Worm (Caenorhabditis elegans) whole organism, L3 larva: ENCODE results near the gene clc-13.

Experiments used
- R02D3.7 ChIP-seq: fragments of 150-350 bp; optimal IDR thresholded peaks from 2 replicates; lab custom pipeline; 2014; ENCODE audit warnings: missing biosample characterization, missing genetic modification characterization
- aly-2 ChIP-seq: fragments of 150-350 bp; optimal IDR thresholded peaks from 2 replicates; lab custom pipeline; 2014; ENCODE audit warnings: missing biosample characterization, missing genetic modification characterization
- ama-1 ChIP-seq: fragments of 150-350 bp; optimal IDR thresholded peaks from 2 replicates; lab custom pipeline; 2018
- ceh-28 ChIP-seq: fragments of 150-350 bp; optimal IDR thresholded peaks from 2 replicates; lab custom pipeline; 2014; ENCODE audit warnings: missing biosample characterization, missing genetic modification reagents, missing genetic modification characterization
- ceh-82 ChIP-seq: fragments of 150-350 bp; optimal IDR thresholded peaks from 2 replicates; lab custom pipeline; 2014; ENCODE audit warnings: missing biosample characterization, missing genetic modification characterization
- ceh-9 ChIP-seq: sonication (generic microtip); optimal IDR thresholded peaks from 2 replicates; lab custom pipeline; 2018; ENCODE audit warnings: missing biosample characterization, missing genetic modification characterization
- daf-12 ChIP-seq: fragments of 150-350 bp; optimal IDR thresholded peaks from 2 replicates; lab custom pipeline; 2014; ENCODE audit warnings: missing biosample characterization, missing genetic modification reagents, missing genetic modification characterization
- egl-5 ChIP-seq: fragments of 150-350 bp; optimal IDR thresholded peaks from 2 replicates; lab custom pipeline; 2017; ENCODE audit warnings: missing biosample characterization, missing genetic modification reagents, missing genetic modification characterization, inconsistent platforms
- elt-1 ChIP-seq: fragments of 150-350 bp; optimal IDR thresholded peaks from 2 replicates; lab custom pipeline; 2014; ENCODE audit warnings: missing biosample characterization, missing genetic modification characterization
- elt-2 ChIP-seq: sonication (generic microtip); optimal IDR thresholded peaks from 2 replicates; lab custom pipeline; 2016; ENCODE audit warnings: missing genetic modification reagents, mild to moderate bottlenecking, missing genetic modification characterization, missing compliant biosample characterization
- elt-3 ChIP-seq, 3 experiments: fragments of 150-350 bp in 1 of 3; sonication (generic microtip) in 2 of 3; optimal IDR thresholded peaks; 2 replicates in 2 of 3; 4 replicates in 1 of 3; lab custom pipeline; 2014 to 2017; ENCODE audit warnings: missing biosample characterization in 3 of 3, missing genetic modification characterization in 3 of 3
- eor-1 ChIP-seq, 2 experiments: fragments of 150-350 bp; optimal IDR thresholded peaks; 2 replicates each; lab custom pipeline; 2014 to 2018; ENCODE audit warnings: missing biosample characterization in 2 of 2, missing genetic modification characterization in 2 of 2
- fkh-2 ChIP-seq: fragments of 150-350 bp; optimal IDR thresholded peaks from 2 replicates; lab custom pipeline; 2014; ENCODE audit warnings: missing biosample characterization, missing genetic modification reagents, missing genetic modification characterization
- fos-1 ChIP-seq: fragments of 150-350 bp; optimal IDR thresholded peaks from 2 replicates; lab custom pipeline; 2014; ENCODE audit warnings: missing biosample characterization, missing genetic modification characterization
- jun-1 ChIP-seq: fragments of 150-350 bp; optimal IDR thresholded peaks from 2 replicates; lab custom pipeline; 2014; ENCODE audit warnings: missing biosample characterization, missing genetic modification reagents, missing genetic modification characterization
- lin-15B ChIP-seq: fragments of 150-350 bp; optimal IDR thresholded peaks from 2 replicates; lab custom pipeline; 2014; ENCODE audit warnings: missing biosample characterization, missing genetic modification characterization
- lin-39 ChIP-seq: fragments of 150-350 bp; optimal IDR thresholded peaks from 2 replicates; lab custom pipeline; 2018; ENCODE audit warnings: missing biosample characterization, missing genetic modification reagents, missing genetic modification characterization
- lsy-12 ChIP-seq: sonication (generic microtip); optimal IDR thresholded peaks from 2 replicates; lab custom pipeline; 2016; ENCODE audit warnings: mild to moderate bottlenecking, missing genetic modification characterization, missing compliant biosample characterization
- mdl-1 ChIP-seq: fragments of 150-350 bp; optimal IDR thresholded peaks from 2 replicates; lab custom pipeline; 2014; ENCODE audit warnings: missing biosample characterization, missing genetic modification characterization
- mml-1 ChIP-seq: fragments of 150-350 bp; sonication (generic microtip); optimal IDR thresholded peaks from 3 replicates; lab custom pipeline; 2014; ENCODE audit warnings: missing biosample characterization, missing genetic modification characterization
- nfya-1 ChIP-seq: sonication (generic microtip); optimal IDR thresholded peaks from 2 replicates; lab custom pipeline; 2017; ENCODE audit warnings: missing genetic modification characterization, mild to moderate bottlenecking, missing compliant biosample characterization, antibody characterized with exemption, moderate library complexity; ENCODE audit not compliant: insufficient read depth
- nhr-11 ChIP-seq: fragments of 150-350 bp; optimal IDR thresholded peaks from 2 replicates; lab custom pipeline; 2014; ENCODE audit warnings: missing biosample characterization, missing genetic modification characterization
- nhr-23 ChIP-seq: fragments of 150-350 bp; optimal IDR thresholded peaks from 2 replicates; lab custom pipeline; 2014; ENCODE audit warnings: missing biosample characterization, missing genetic modification reagents, missing genetic modification characterization
- nhr-25 ChIP-seq: sonication (generic microtip); optimal IDR thresholded peaks from 2 replicates; lab custom pipeline; 2017; ENCODE audit warnings: missing biosample characterization, missing genetic modification characterization
- nhr-28 ChIP-seq: fragments of 150-350 bp; optimal IDR thresholded peaks from 2 replicates; lab custom pipeline; 2014; ENCODE audit warnings: missing biosample characterization, missing genetic modification characterization
- nhr-67 ChIP-seq: fragments of 150-350 bp; optimal IDR thresholded peaks from 2 replicates; lab custom pipeline; 2014; ENCODE audit warnings: missing biosample characterization, missing genetic modification characterization
- nhr-76 ChIP-seq: fragments of 150-350 bp; sonication (generic microtip); optimal IDR thresholded peaks from 5 replicates; lab custom pipeline; 2014; ENCODE audit warnings: missing biosample characterization, missing genetic modification characterization
- nhr-77 ChIP-seq: fragments of 150-350 bp; optimal IDR thresholded peaks from 2 replicates; lab custom pipeline; 2014; ENCODE audit warnings: missing biosample characterization, missing genetic modification characterization
- pha-4 ChIP-seq: fragments of 150-350 bp; optimal IDR thresholded peaks from 2 replicates; lab custom pipeline; 2014; ENCODE audit warnings: missing biosample characterization, missing genetic modification reagents, missing genetic modification characterization
- pqm-1 ChIP-seq: fragments of 150-350 bp; optimal IDR thresholded peaks from 2 replicates; lab custom pipeline; 2017; ENCODE audit warnings: missing biosample characterization, missing genetic modification characterization, inconsistent platforms
- skn-1 ChIP-seq: fragments of 150-350 bp; optimal IDR thresholded peaks from 2 replicates; lab custom pipeline; 2014; ENCODE audit warnings: missing biosample characterization, missing genetic modification characterization
- snpc-4 ChIP-seq: fragments of 150-350 bp; optimal IDR thresholded peaks from 2 replicates; lab custom pipeline; 2014; ENCODE audit warnings: missing biosample characterization, missing genetic modification characterization
- tbx-2 ChIP-seq: sonication (generic microtip); optimal IDR thresholded peaks from 2 replicates; lab custom pipeline; 2016; ENCODE audit warnings: mild to moderate bottlenecking, missing genetic modification characterization, missing compliant biosample characterization
- unc-39 ChIP-seq: sonication (generic microtip); optimal IDR thresholded peaks from 4 replicates; lab custom pipeline; 2017; ENCODE audit warnings: missing biosample characterization, missing genetic modification characterization
- unc-62 ChIP-seq: fragments of 150-350 bp; sonication (generic microtip); optimal IDR thresholded peaks from 4 replicates; lab custom pipeline; 2014; ENCODE audit warnings: missing biosample characterization, missing genetic modification reagents, missing genetic modification characterization
- zag-1 ChIP-seq: fragments of 150-350 bp; optimal IDR thresholded peaks from 2 replicates; lab custom pipeline; 2014; ENCODE audit warnings: missing biosample characterization, missing genetic modification characterization
- ztf-11 ChIP-seq: fragments of 150-350 bp; optimal IDR thresholded peaks from 2 replicates; lab custom pipeline; 2014; ENCODE audit warnings: missing biosample characterization, missing genetic modification characterization
- ztf-4 ChIP-seq: fragments of 150-350 bp; optimal IDR thresholded peaks from 2 replicates; lab custom pipeline; 2014; ENCODE audit warnings: missing biosample characterization, missing genetic modification characterization

Gene clc-13

DNA sequence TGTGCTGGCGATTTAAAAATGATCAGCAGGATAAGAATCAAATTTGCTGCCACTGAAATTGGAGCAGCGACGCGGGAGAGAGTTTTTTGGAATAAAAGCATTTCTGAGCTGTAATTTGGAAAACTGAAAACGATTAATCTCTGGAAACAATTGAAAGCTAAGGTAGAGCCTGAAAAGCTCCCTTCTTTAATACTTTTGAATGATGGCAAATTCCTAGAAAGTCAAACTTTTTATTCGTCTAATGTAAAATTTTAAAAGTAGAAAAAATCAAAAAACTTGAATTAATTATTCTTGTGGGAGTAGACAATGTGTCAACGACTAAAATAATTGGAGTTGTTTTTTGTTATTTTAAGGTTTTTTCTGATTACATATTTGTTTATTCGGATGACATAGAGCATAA is 14.0 kb upstream of the clc-13 start, which contains the start of gene str-217:
Gene str-217, minus strand, starts transcription at position 101 of the 400 bp plus-strand sequence.
- no peak for TF ChIP-seq unc-62
- no peak for TF ChIP-seq nhr-23 (tag; lab: Kevin White, UChicago)
- no peak for TF ChIP-seq ceh-82 (tag; lab: Kevin White, UChicago)
- TF ChIP-seq R02D3.7 = no peak
- no peak for TF ChIP-seq lin-39 (tag; lab: Kevin White, UChicago)
- TF ChIP-seq mml-1 (tag; lab: Kevin White, UChicago) = no peak
- no peak for TF ChIP-seq tbx-2 (tag; lab: Kevin White, UChicago)
- no peak for TF ChIP-seq nfya-1
- no peak for TF ChIP-seq nhr-77 (tag; lab: Kevin White, UChicago)
- TF ChIP-seq ama-1 (lab: Kevin White, UChicago) = no peak
- no peak for TF ChIP-seq elt-3 (tag; optimal IDR thresholded peaks at IDR 0.05; lab: Kevin White, UChicago)
- no peak for TF ChIP-seq ztf-4
- TF ChIP-seq lin-15B = no peak
- no peak for TF ChIP-seq nhr-28 (tag; lab: Kevin White, UChicago)
- TF ChIP-seq nhr-67 (tag; lab: Kevin White, UChicago) = no peak
- no peak for TF ChIP-seq nhr-25
- TF ChIP-seq jun-1 (tag; lab: Kevin White, UChicago) = no peak
- TF ChIP-seq nhr-76 (tag; lab: Kevin White, UChicago) = no peak
- TF ChIP-seq, all 47 proteins: peak for 0

DNA sequence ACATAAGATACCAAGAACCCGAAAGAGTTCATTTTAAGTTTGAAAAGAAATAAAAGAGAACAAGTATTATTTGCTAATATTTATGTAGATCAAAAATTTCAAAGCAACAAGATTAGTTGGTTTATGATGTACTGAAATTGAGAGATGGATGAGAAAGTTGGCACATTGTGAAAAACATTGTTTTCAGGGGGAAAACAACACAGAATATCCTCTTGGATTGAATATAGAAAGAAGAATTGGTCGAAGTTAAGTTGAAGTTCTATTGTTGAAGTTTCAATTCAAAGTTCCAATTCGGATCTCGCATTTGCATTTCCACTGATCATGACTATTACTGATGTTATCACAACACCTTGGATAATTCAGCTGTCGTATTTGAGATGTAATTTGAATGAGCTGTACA is 13.6 kb upstream of the clc-13 start:
- TF ChIP-seq tbx-2 (tag; lab: Kevin White, UChicago) (no peak), elt-2 (tag; lab: Kevin White, UChicago) (no peak), R02D3.7 (no peak), nhr-77 (tag; lab: Kevin White, UChicago) (no peak), aly-2 (no peak), snpc-4 (tag; lab: Kevin White, UChicago) (no peak), nhr-23 (tag; lab: Kevin White, UChicago) (no peak), pqm-1 (tag; lab: Kevin White, UChicago) (no peak), skn-1 (tag; lab: Kevin White, UChicago) (no peak), zag-1 (no peak)

DNA sequence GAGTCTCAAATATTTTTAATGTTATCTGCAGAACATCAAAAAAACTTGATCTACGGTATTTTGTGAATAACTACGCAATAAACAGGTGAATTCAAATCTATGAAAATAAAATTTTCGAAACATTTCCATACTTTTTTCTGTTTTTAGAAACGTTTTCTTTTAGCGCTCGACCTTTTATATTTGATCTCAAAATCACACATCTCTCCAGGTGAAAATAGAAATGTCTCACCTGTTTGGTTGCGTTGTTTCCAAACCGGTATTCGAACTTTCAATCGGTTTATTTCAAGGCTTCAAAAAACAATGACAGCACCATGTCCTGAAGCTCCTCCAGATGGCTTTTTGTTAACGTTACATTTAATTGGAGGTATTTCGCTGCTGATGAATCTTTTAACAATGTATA is 13.0 kb upstream of the clc-13 start, which contains the start of gene sri-9:
Gene sri-9, plus strand, starts transcription at position 301 of the 400 bp plus-strand sequence.
- no peak for TF ChIP-seq pha-4 (tag; lab: Kevin White, UChicago)
- no peak for TF ChIP-seq nhr-23 (tag; lab: Kevin White, UChicago)
- no peak for TF ChIP-seq lsy-12 (tag; lab: Kevin White, UChicago)
- TF ChIP-seq R02D3.7 = no peak
- TF ChIP-seq unc-39 (tag; lab: Kevin White, UChicago) = no peak
- no peak for TF ChIP-seq aly-2
- no peak for TF ChIP-seq eor-1 (tag; optimal IDR thresholded peaks at IDR 0.05; lab: Kevin White, UChicago)
- TF ChIP-seq ceh-28 (tag; lab: Kevin White, UChicago) = no peak
- TF ChIP-seq lin-39 (tag; lab: Kevin White, UChicago) = no peak
- no peak for TF ChIP-seq ztf-4
- no peak for TF ChIP-seq ztf-11
- no peak for TF ChIP-seq nhr-11 (tag; lab: Kevin White, UChicago)
- no peak for TF ChIP-seq mdl-1 (tag; lab: Kevin White, UChicago)
- TF ChIP-seq ama-1 (lab: Kevin White, UChicago) = no peak
- no peak for TF ChIP-seq daf-12 (tag; lab: Kevin White, UChicago)
- TF ChIP-seq elt-2 (tag; lab: Kevin White, UChicago) = no peak
- TF ChIP-seq fos-1 (tag; lab: Kevin White, UChicago) = no peak
- no peak for TF ChIP-seq mml-1 (tag; lab: Kevin White, UChicago)

DNA sequence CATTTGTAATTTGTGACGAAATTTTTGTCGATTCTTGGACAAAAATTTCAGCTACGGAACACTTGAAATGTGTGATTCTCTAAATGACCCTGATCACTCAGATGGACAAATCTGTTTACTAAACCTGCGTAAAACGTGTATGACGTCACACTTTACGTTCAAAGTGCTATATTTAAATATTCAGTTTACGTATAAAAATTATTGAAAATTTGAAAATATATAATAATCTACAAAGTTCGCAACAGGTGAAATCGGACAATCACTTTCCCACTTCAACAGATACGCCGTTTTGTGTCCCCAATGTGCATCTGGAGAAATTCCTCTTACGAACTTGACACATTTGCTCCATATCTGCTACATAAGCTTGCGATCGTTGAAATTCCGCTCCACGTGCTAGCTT is 9.0 kb upstream of the clc-13 start, which contains the start of gene srh-131:
Gene srh-131, plus strand, starts transcription at position 301 of the 400 bp plus-strand sequence.
- TF ChIP-seq nhr-23 (tag; lab: Kevin White, UChicago) (no peak), ceh-9 (no peak)

DNA sequence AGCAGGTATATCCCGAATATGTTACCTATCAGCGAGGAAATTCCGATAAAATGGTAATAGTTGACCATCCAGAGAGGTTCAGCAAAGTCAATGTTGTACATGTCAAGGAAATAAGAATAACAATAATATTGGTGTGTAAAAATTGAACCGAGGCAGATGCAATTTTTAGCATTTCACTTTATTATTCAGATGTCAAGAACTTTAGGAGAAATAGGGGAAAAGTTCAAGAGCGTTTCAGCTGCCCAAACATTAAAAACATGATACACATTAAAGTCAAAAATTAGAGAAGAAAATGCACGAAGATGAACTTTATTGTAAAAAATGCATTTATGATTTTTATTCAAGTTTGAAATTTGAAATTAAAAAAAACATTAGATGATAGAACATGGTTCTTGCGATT is 5.9 kb upstream of the clc-13 start, which contains the start of gene sri-69:
Gene sri-69, minus strand, starts transcription at position 101 of the 400 bp plus-strand sequence.
- TF ChIP-seq fkh-2 (tag; lab: Kevin White, UChicago) (no peak), lin-15B (no peak), elt-1 (no peak), pqm-1 (tag; lab: Kevin White, UChicago) (no peak), nhr-23 (tag; lab: Kevin White, UChicago) (no peak), nhr-11 (tag; lab: Kevin White, UChicago) (no peak), egl-5 (tag; lab: Kevin White, UChicago) (no peak)
